Fruit fly (Drosophila melanogaster) whole organism, embryonic: Measurements from ENCODE around the gene dnc.

Source experiments
- Aef1 ChIP-seq: fragments of 200-800 bp; sonication (Bioruptor generic); IDR thresholded peaks from 3 replicates; pipeline ENCODE4 v1.3.6; 2022; ENCODE audit warnings: missing biosample characterization, missing genetic modification characterization
- Atf-2 ChIP-seq: fragments of 200-800 bp; sonication (Bioruptor generic); optimal IDR thresholded peaks from 2 replicates; lab custom pipeline; 2016; ENCODE audit warnings: missing biosample characterization, missing genetic modification characterization
- CG10209 ChIP-seq: fragments of 200-800 bp; sonication (Bioruptor generic); optimal IDR thresholded peaks from 3 replicates; lab custom pipeline; 2017; ENCODE audit warnings: missing biosample characterization, mild to moderate bottlenecking, missing genetic modification characterization, missing genetic modification reagents
- CG1024 ChIP-seq: fragments of 200-800 bp; sonication (Bioruptor generic); IDR thresholded peaks from 2 replicates; pipeline ENCODE4 v1.3.6; 2022; ENCODE audit warnings: missing biosample characterization, missing genetic modification characterization
- CG10366 ChIP-seq: fragments of 200-800 bp; sonication (Bioruptor generic); IDR thresholded peaks from 2 replicates; pipeline ENCODE4 v1.3.6; 2022; ENCODE audit warnings: missing biosample characterization, missing genetic modification characterization
- CG10959 ChIP-seq: fragments of 200-800 bp; sonication (Bioruptor generic); IDR thresholded peaks from 2 replicates; pipeline ENCODE4 v1.3.6; 2022; ENCODE audit warnings: missing biosample characterization, missing genetic modification characterization
- CG1233 ChIP-seq: fragments of 200-800 bp; sonication (Bioruptor generic); optimal IDR thresholded peaks from 4 replicates; lab custom pipeline; 2018; ENCODE audit warnings: missing biosample characterization, mild to moderate bottlenecking, missing genetic modification characterization
- CG12942 ChIP-seq: fragments of 200-800 bp; sonication (Bioruptor generic); optimal IDR thresholded peaks from 3 replicates; lab custom pipeline; 2016; ENCODE audit warnings: missing biosample characterization, missing genetic modification characterization
- CG17385 ChIP-seq: fragments of 200-800 bp; sonication (Bioruptor generic); optimal IDR thresholded peaks from 3 replicates; lab custom pipeline; 2018; ENCODE audit warnings: missing biosample characterization, mild to moderate bottlenecking, missing genetic modification characterization
- CG18262 ChIP-seq: fragments of 200-800 bp; optimal IDR thresholded peaks from 3 replicates; lab custom pipeline; 2019; ENCODE audit warnings: missing biosample characterization, mild to moderate bottlenecking, missing genetic modification characterization, moderate library complexity
- CG18476 ChIP-seq: fragments of 200-800 bp; sonication (Bioruptor generic); optimal IDR thresholded peaks from 2 replicates; lab custom pipeline; 2016; ENCODE audit warnings: missing biosample characterization, mild to moderate bottlenecking, missing genetic modification characterization
- CG34376 ChIP-seq: fragments of 200-800 bp; sonication (Bioruptor generic); optimal IDR thresholded peaks from 2 replicates; lab custom pipeline; 2018; ENCODE audit warnings: missing biosample characterization, mild to moderate bottlenecking, missing genetic modification characterization
- CG34422 ChIP-seq: fragments of 200-800 bp; sonication (Bioruptor generic); IDR thresholded peaks from 3 replicates; pipeline ENCODE4 v1.3.6; 2022; ENCODE audit warnings: missing biosample characterization, missing genetic modification characterization
- CG3995 ChIP-seq: fragments of 200-800 bp; sonication (Bioruptor generic); optimal IDR thresholded peaks from 3 replicates; lab custom pipeline; 2016; ENCODE audit warnings: missing biosample characterization, missing genetic modification characterization
- CG4404 ChIP-seq: fragments of 200-800 bp; sonication (Bioruptor generic); IDR thresholded peaks from 2 replicates; pipeline ENCODE4 v1.3.6; 2022; ENCODE audit warnings: missing biosample characterization, missing genetic modification characterization
- CG8359 ChIP-seq: fragments of 200-800 bp; sonication (Bioruptor generic); optimal IDR thresholded peaks from 2 replicates; lab custom pipeline; 2017; ENCODE audit warnings: missing biosample characterization, mild to moderate bottlenecking, missing genetic modification characterization, borderline replicate concordance
- Deaf1 ChIP-seq: fragments of 200-800 bp; optimal IDR thresholded peaks from 3 replicates; lab custom pipeline; 2019; ENCODE audit warnings: missing biosample characterization, mild to moderate bottlenecking, missing genetic modification characterization, moderate library complexity
- ERR ChIP-seq: fragments of 200-800 bp; sonication (Bioruptor generic); optimal IDR thresholded peaks from 2 replicates; lab custom pipeline; 2016; ENCODE audit warnings: missing biosample characterization, missing genetic modification characterization
- Ets97D ChIP-seq: fragments of 200-800 bp; sonication (Bioruptor generic); optimal IDR thresholded peaks from 3 replicates; lab custom pipeline; 2016; ENCODE audit warnings: missing biosample characterization, missing genetic modification characterization
- Fer2 ChIP-seq: fragments of 200-800 bp; sonication (Bioruptor generic); optimal IDR thresholded peaks from 2 replicates; lab custom pipeline; 2018; ENCODE audit warnings: missing biosample characterization, mild to moderate bottlenecking, missing genetic modification characterization, moderate library complexity
- HLH4C ChIP-seq: fragments of 200-800 bp; sonication (Bioruptor generic); IDR thresholded peaks from 3 replicates; pipeline ENCODE4 v1.3.6; 2022; ENCODE audit warnings: missing biosample characterization, missing genetic modification characterization; ENCODE audit not compliant: partially characterized antibody
- Hand ChIP-seq: fragments of 200-800 bp; sonication (Bioruptor generic); optimal IDR thresholded peaks from 2 replicates; lab custom pipeline; 2017; ENCODE audit warnings: mild to moderate bottlenecking, missing biosample characterization, missing genetic modification reagents, missing genetic modification characterization
- Hmx ChIP-seq: fragments of 200-800 bp; sonication (Bioruptor generic); optimal IDR thresholded peaks from 2 replicates; lab custom pipeline; 2016; ENCODE audit warnings: missing biosample characterization, missing genetic modification characterization
- MBD-R2 ChIP-seq: fragments of 200-800 bp; sonication (Bioruptor generic); IDR thresholded peaks from 2 replicates; pipeline ENCODE4 v1.3.6; 2022; ENCODE audit warnings: missing biosample characterization, missing genetic modification characterization
- MESR4 ChIP-seq: fragments of 200-800 bp; sonication (Bioruptor generic); optimal IDR thresholded peaks from 2 replicates; lab custom pipeline; 2018; ENCODE audit warnings: missing biosample characterization, mild to moderate bottlenecking, missing genetic modification characterization, moderate library complexity
- Med ChIP-seq: fragments of 200-800 bp; sonication (Bioruptor generic); peaks from one replicate; lab custom pipeline; 2016; ENCODE audit warnings: missing biosample characterization, missing genetic modification characterization, mild to moderate bottlenecking, inconsistent platforms, moderate library complexity
- Myb ChIP-seq: fragments of 200-800 bp; sonication (Bioruptor generic); optimal IDR thresholded peaks from 2 replicates; lab custom pipeline; 2016; ENCODE audit warnings: missing biosample characterization, missing genetic modification characterization
- NC2β ChIP-seq: fragments of 200-800 bp; sonication (Bioruptor generic); optimal IDR thresholded peaks from 2 replicates; lab custom pipeline; 2016; ENCODE audit warnings: missing biosample characterization, missing genetic modification characterization
- PHDP ChIP-seq: fragments of 200-800 bp; sonication (Bioruptor generic); optimal IDR thresholded peaks from 3 replicates; lab custom pipeline; 2018; ENCODE audit warnings: missing biosample characterization, mild to moderate bottlenecking, missing genetic modification characterization, moderate library complexity
- Ravus ChIP-seq: fragments of 200-800 bp; sonication (Bioruptor generic); IDR thresholded peaks from 2 replicates; pipeline ENCODE4 v1.3.6; 2022; ENCODE audit warnings: missing biosample characterization, missing genetic modification characterization
- bcd ChIP-seq: fragments of 200-800 bp; sonication (Bioruptor generic); optimal IDR thresholded peaks from 2 replicates; lab custom pipeline; 2017; ENCODE audit warnings: missing biosample characterization, mild to moderate bottlenecking, missing genetic modification characterization
- bowl ChIP-seq: fragments of 200-800 bp; sonication (Bioruptor generic); IDR thresholded peaks from 2 replicates; pipeline ENCODE4 v1.3.6; 2022; ENCODE audit warnings: missing biosample characterization, missing genetic modification characterization
- cwo ChIP-seq: fragments of 200-800 bp; sonication (Bioruptor generic); optimal IDR thresholded peaks from 3 replicates; lab custom pipeline; 2017; ENCODE audit warnings: missing biosample characterization, missing genetic modification characterization, mild to moderate bottlenecking, moderate library complexity, missing genetic modification reagents
- dimm ChIP-seq: fragments of 200-800 bp; sonication (Bioruptor generic); IDR thresholded peaks from 2 replicates; pipeline ENCODE4 v1.3.6; 2022; ENCODE audit warnings: missing biosample characterization, missing genetic modification characterization
- eyg ChIP-seq: fragments of 200-800 bp; sonication (Bioruptor generic); optimal IDR thresholded peaks from 3 replicates; lab custom pipeline; 2016; ENCODE audit warnings: missing biosample characterization, missing genetic modification characterization
- ftz-f1 ChIP-seq: fragments of 200-800 bp; sonication (Bioruptor generic); optimal IDR thresholded peaks from 2 replicates; lab custom pipeline; 2016; ENCODE audit warnings: missing biosample characterization, missing genetic modification characterization
- gcm2 ChIP-seq: fragments of 200-800 bp; sonication (Bioruptor generic); optimal IDR thresholded peaks from 2 replicates; lab custom pipeline; 2016; ENCODE audit warnings: missing biosample characterization, missing genetic modification characterization
- grn ChIP-seq: fragments of 200-800 bp; sonication (Bioruptor generic); optimal IDR thresholded peaks from 3 replicates; lab custom pipeline; 2017; ENCODE audit warnings: missing biosample characterization, missing genetic modification characterization
- her ChIP-seq: fragments of 200-800 bp; sonication (Bioruptor generic); optimal IDR thresholded peaks from 2 replicates; lab custom pipeline; 2016; ENCODE audit warnings: missing biosample characterization, missing genetic modification characterization
- ind ChIP-seq: fragments of 200-800 bp; sonication (Bioruptor generic); optimal IDR thresholded peaks from 3 replicates; lab custom pipeline; 2016; ENCODE audit warnings: missing biosample characterization, missing genetic modification characterization
- kah ChIP-seq: fragments of 200-800 bp; sonication (Bioruptor generic); optimal IDR thresholded peaks from 2 replicates; lab custom pipeline; 2018; ENCODE audit warnings: missing biosample characterization, mild to moderate bottlenecking, missing genetic modification characterization
- nerfin-1 ChIP-seq: fragments of 200-800 bp; sonication (Bioruptor generic); optimal IDR thresholded peaks from 3 replicates; lab custom pipeline; 2019; ENCODE audit warnings: missing biosample characterization, mild to moderate bottlenecking, missing genetic modification characterization, moderate library complexity
- nom ChIP-seq: fragments of 200-800 bp; sonication (Bioruptor generic); optimal IDR thresholded peaks from 2 replicates; lab custom pipeline; 2017; ENCODE audit warnings: missing biosample characterization, missing genetic modification characterization, mild to moderate bottlenecking, moderate library complexity, missing genetic modification reagents
- onecut ChIP-seq: fragments of 200-800 bp; sonication (Bioruptor generic); IDR thresholded peaks from 2 replicates; pipeline ENCODE4 v1.3.6; 2022; ENCODE audit warnings: missing biosample characterization, missing genetic modification characterization
- p53 ChIP-seq: fragments of 200-800 bp; sonication (Bioruptor generic); optimal IDR thresholded peaks from 2 replicates; lab custom pipeline; 2016; ENCODE audit warnings: missing biosample characterization, missing genetic modification characterization
- pan ChIP-seq, 4 experiments: fragments of >200 bp in 3 of 4; fragments of 200-800 bp in 1 of 4; sonication (Bioruptor generic) in 1 of 4; optimal IDR thresholded peaks in 3 of 4; IDR thresholded peaks in 1 of 4; 2 replicates each; pipeline versions ENCODE4 v1.3.6 to Lab custom; 2017 to 2022; ENCODE audit warnings: missing biosample characterization in 2 of 4, missing genetic modification characterization in 2 of 4, mixed read lengths in 1 of 4
- pho ChIP-seq: fragments of 200-800 bp; sonication (Bioruptor generic); optimal IDR thresholded peaks from 2 replicates; lab custom pipeline; 2016; ENCODE audit warnings: missing biosample characterization, missing genetic modification characterization
- pita ChIP-seq: fragments of 200-800 bp; sonication (Bioruptor generic); optimal IDR thresholded peaks from 2 replicates; lab custom pipeline; 2017; ENCODE audit warnings: missing biosample characterization, mild to moderate bottlenecking, missing genetic modification characterization
- run ChIP-seq: fragments of 200-800 bp; sonication (Bioruptor generic); optimal IDR thresholded peaks from 3 replicates; lab custom pipeline; 2018; ENCODE audit warnings: missing biosample characterization, mild to moderate bottlenecking, missing genetic modification characterization
- sc ChIP-seq, 3 experiments: fragments of >200 bp in 2 of 3; fragments of 200-800 bp in 1 of 3; sonication (Bioruptor generic) in 1 of 3; optimal IDR thresholded peaks; 2 replicates in 2 of 3; 3 replicates in 1 of 3; lab custom pipeline; 2017; ENCODE audit warnings: mild to moderate bottlenecking in 1 of 3, missing biosample characterization in 1 of 3, missing genetic modification characterization in 1 of 3, missing genetic modification reagents in 1 of 3
- tx ChIP-seq: fragments of 200-800 bp; sonication (Bioruptor generic); optimal IDR thresholded peaks from 2 replicates; lab custom pipeline; 2016; ENCODE audit warnings: missing biosample characterization, missing genetic modification characterization

Gene dnc

dm6 chrX:3188419-3188818 lies 12.2 kb downstream of the dnc start (continued):
- TF ChIP-seq nom (GFP tag; lab: Kevin White, UChicago) (no peak), CG17385 (GFP tag; lab: Kevin White, UChicago) (peak; percentile 26), NC2β (GFP tag; lab: Kevin White, UChicago) (peak; percentile 2), CG4404 (no peak), ind (GFP tag; lab: Kevin White, UChicago) (no peak), sc (optimal IDR thresholded peaks at IDR 0.05; lab: Kevin White, UChicago) (no peak), sc (GFP tag; optimal IDR thresholded peaks at IDR 0.05; lab: Kevin White, UChicago) (no peak), CG12942 (GFP tag; lab: Kevin White, UChicago) (no peak), CG34422 (no peak), CG10959 (GFP tag; lab: Robert Waterston, UW) (no peak), ERR (GFP tag; lab: Kevin White, UChicago) (no peak), Ets97D (no peak), p53 (GFP tag; lab: Kevin White, UChicago) (no peak), CG1024 (GFP tag; lab: Robert Waterston, UW) (no peak; the same call in 1 of the 2 replicates), CG10366 (GFP tag; lab: Robert Waterston, UW) (no peak), pho (no peak), CG3995 (no peak), dimm (GFP tag; lab: Robert Waterston, UW) (no peak), Aef1 (GFP tag; lab: Robert Waterston, UW) (no peak), bcd (GFP tag; lab: Kevin White, UChicago) (peak; percentile 36), Myb (GFP tag; lab: Kevin White, UChicago) (no peak), pan (optimal IDR thresholded peaks at IDR 0.05; lab: Kevin White, UChicago) (no peak), pan (GFP tag; optimal IDR thresholded peaks at IDR 0.05 in 1 of 2, IDR thresholded peaks at IDR 0.05 in 1 of 2) (peak in 1 of 2 experiments; percentile 40), Fer2 (no peak), bowl (GFP tag; lab: Robert Waterston, UW) (no peak), grn (GFP tag; lab: Kevin White, UChicago) (peak; percentile 72), run (tag; lab: Kevin White, UChicago) (no peak), CG18262 (tag; lab: Kevin White, UChicago) (peak; percentile 5), HLH4C (no peak), nerfin-1 (peak; percentile 32), CG8359 (GFP tag; lab: Kevin White, UChicago) (peak; percentile 33), Hand (GFP tag; lab: Kevin White, UChicago) (no peak), CG1233 (peak; percentile 64), Med (GFP tag; lab: Kevin White, UChicago) (peak; percentile 93), ftz-f1 (GFP tag; lab: Kevin White, UChicago) (no peak), her (GFP tag; lab: Kevin White, UChicago) (peak; percentile 29), tx (no peak), gcm2 (GFP tag; lab: Kevin White, UChicago) (no peak), MBD-R2 (GFP tag; lab: Robert Waterston, UW) (no peak), Deaf1 (tag; lab: Kevin White, UChicago) (no peak), PHDP (tag; lab: Kevin White, UChicago) (peak; percentile 54), eyg (GFP tag; lab: Kevin White, UChicago) (no peak), onecut (GFP tag; lab: Robert Waterston, UW) (peak; percentile 55), Hmx (GFP tag; lab: Kevin White, UChicago) (no peak), Ravus (GFP tag; lab: Robert Waterston, UW) (no peak), CG34376 (GFP tag; lab: Kevin White, UChicago) (no peak), cwo (GFP tag; lab: Kevin White, UChicago) (no peak), Atf-2 (GFP tag; lab: Kevin White, UChicago) (peak; percentile 6), kah (peak; percentile 24), pita (no peak), MESR4 (GFP tag; lab: Kevin White, UChicago) (no peak), CG18476 (no peak), CG10209 (GFP tag; lab: Kevin White, UChicago) (peak; percentile 60)
